Worm (Caenorhabditis elegans): ENCODE results near the gene R12C12.10.

R12C12.10 gene

DNA sequence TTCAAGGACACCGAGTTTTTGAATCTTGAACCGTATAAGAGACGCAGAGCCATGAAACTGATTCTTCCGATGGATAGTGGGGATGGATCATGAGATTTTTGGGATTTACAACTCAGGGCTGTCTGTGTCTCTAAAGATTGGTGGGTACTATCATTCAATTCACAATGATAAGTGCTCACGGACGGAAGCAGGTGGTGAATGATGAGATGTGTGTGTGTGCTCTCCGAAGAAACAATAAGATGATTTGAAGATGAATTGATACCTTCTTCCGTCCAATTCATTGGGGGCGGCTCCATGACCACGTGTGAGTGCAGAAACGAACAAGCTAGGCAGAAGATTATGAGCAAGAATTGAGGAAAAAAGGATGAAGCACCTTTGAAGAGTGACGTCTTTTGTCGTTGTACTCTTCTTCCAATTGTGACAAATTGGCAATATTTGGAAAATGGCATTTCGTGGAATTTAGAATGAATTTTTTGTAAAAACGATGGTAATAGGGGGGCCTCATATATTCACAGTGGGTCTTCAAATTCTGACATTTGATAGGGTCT is 14.4 kb downstream of the R12C12.10 start (continued):
- peak; percentile 38; the same call in 1 of the 2 replicates for TF ChIP-seq nhr-19 (GFP tag; conservative IDR thresholded peaks at IDR 0.05)
- TF ChIP-seq ets-5 (GFP tag; IDR thresholded peaks at IDR 0.05): no peak
- no peak for TF ChIP-seq unc-62 (GFP tag; optimal IDR thresholded peaks at IDR 0.05)
- TF ChIP-seq ceh-82 (tag; optimal IDR thresholded peaks at IDR 0.05): no peak
- no peak for TF ChIP-seq pag-3 (tag; optimal IDR thresholded peaks at IDR 0.05; ENCODE audit: borderline replicate concordance, insufficient read depth)
- TF ChIP-seq lin-39 (tag; optimal IDR thresholded peaks at IDR 0.05): peak; percentile 19
- peak; percentile 46 for TF ChIP-seq snu-23 (GFP tag; optimal IDR thresholded peaks at IDR 0.05)
- TF ChIP-seq ces-1 (GFP tag; optimal IDR thresholded peaks at IDR 0.05): no peak
- no peak for TF ChIP-seq lin-35 (GFP tag; optimal IDR thresholded peaks at IDR 0.05)
- TF ChIP-seq irx-1 (tag; optimal IDR thresholded peaks at IDR 0.05): no peak
- TF ChIP-seq egl-13 (tag; optimal IDR thresholded peaks at IDR 0.05): no peak
- no peak for TF ChIP-seq zip-4 (GFP tag; optimal IDR thresholded peaks at IDR 0.05)
- TF ChIP-seq sptf-1 (tag; optimal IDR thresholded peaks at IDR 0.05): no peak
- peak; percentile 12 for TF ChIP-seq swsn-7 (tag; optimal IDR thresholded peaks at IDR 0.05)
- no peak for TF ChIP-seq mab-9 (GFP tag; IDR thresholded peaks at IDR 0.05)
- TF ChIP-seq vab-15 (tag; optimal IDR thresholded peaks at IDR 0.05): no peak
- no peak for TF ChIP-seq ceh-88 (GFP tag; IDR thresholded peaks at IDR 0.05)
- no peak for TF ChIP-seq C34B4.2 (tag; optimal IDR thresholded peaks at IDR 0.05)
- no peak for TF ChIP-seq mef-2 (tag; optimal IDR thresholded peaks at IDR 0.05)
- no peak for TF ChIP-seq efl-3 (GFP tag; optimal IDR thresholded peaks at IDR 0.05)
- TF ChIP-seq nhr-77 (tag; optimal IDR thresholded peaks at IDR 0.05): no peak
- no peak for TF ChIP-seq isw-1 (GFP tag; IDR thresholded peaks at IDR 0.05)
- peak; percentile 80 for TF ChIP-seq nhr-71 (tag; optimal IDR thresholded peaks at IDR 0.05)
- no peak for TF ChIP-seq nhr-11 (tag; optimal IDR thresholded peaks at IDR 0.05)
- TF ChIP-seq lin-13 (GFP tag; optimal IDR thresholded peaks at IDR 0.05): no peak
- TF ChIP-seq zag-1 (tag; optimal IDR thresholded peaks at IDR 0.05): no peak
- no peak for TF ChIP-seq nhr-28 (tag; optimal IDR thresholded peaks at IDR 0.05)
- TF ChIP-seq tbx-2 (tag; optimal IDR thresholded peaks at IDR 0.05): no peak
- no peak for TF ChIP-seq pax-3 (tag; optimal IDR thresholded peaks at IDR 0.05)
- no peak for TF ChIP-seq fkh-8 (tag; optimal IDR thresholded peaks at IDR 0.05)
- TF ChIP-seq snpc-4 (tag; optimal IDR thresholded peaks at IDR 0.05): no peak

DNA sequence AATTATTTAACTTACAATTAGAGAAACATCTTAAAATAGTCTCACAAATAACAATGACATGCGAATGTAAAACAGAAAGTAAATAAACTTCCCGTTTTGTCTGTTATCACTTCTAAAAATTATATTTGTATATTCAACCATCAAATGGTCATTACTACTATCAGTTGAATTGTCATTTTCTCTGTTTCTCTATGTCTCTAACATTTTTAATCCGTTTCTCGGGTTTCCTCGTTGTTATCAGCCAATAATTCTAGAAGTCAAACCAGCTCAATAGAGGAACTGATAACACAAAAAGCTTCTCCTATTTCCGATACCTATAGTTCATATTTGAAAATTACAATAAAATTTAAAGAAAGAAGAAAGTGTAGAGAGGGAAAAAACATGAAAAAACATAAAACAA is 16.4 kb downstream of the R12C12.10 start:
- TF ChIP-seq nhr-90 (tag; optimal IDR thresholded peaks at IDR 0.05; ENCODE audit: poor library complexity) (peak; percentile 43), efl-1 (optimal IDR thresholded peaks at IDR 0.05) (no peak), efl-1 (GFP tag; optimal IDR thresholded peaks at IDR 0.05 in 1 of 2) (peak in 1 of 2 experiments; percentile 73), lin-15B (tag; optimal IDR thresholded peaks at IDR 0.05) (no peak), jun-1 (tag; optimal IDR thresholded peaks at IDR 0.05) (peak; percentile 55), nhr-20 (tag; optimal IDR thresholded peaks at IDR 0.05) (peak; percentile 42), lsy-2 (tag; optimal IDR thresholded peaks at IDR 0.05) (peak in 1 of 2 experiments; percentile 36), nhr-71 (tag; optimal IDR thresholded peaks at IDR 0.05) (peak; percentile 56), unc-130 (tag; optimal IDR thresholded peaks at IDR 0.05) (no peak), tlp-1 (tag; optimal IDR thresholded peaks at IDR 0.05) (peak; percentile 74), nhr-76 (tag; optimal IDR thresholded peaks at IDR 0.05) (no peak), nhr-47 (tag; optimal IDR thresholded peaks at IDR 0.05) (no peak), lin-14 (GFP tag; optimal IDR thresholded peaks at IDR 0.05) (peak; percentile 56), pqm-1 (tag; optimal IDR thresholded peaks at IDR 0.05) (peak; percentile 93), nhr-12 (tag; optimal IDR thresholded peaks at IDR 0.05) (no peak), elt-2 (tag; optimal IDR thresholded peaks at IDR 0.05) (peak; percentile 100), egl-27 (tag; optimal IDR thresholded peaks at IDR 0.05) (no peak)
